Worm (Caenorhabditis elegans): Measurements from ENCODE around the gene nlp-49.
A peak's percentile ranks its signal among the peaks of the same experiment; 100 is the strongest.

The nlp-49 gene

ce11 chrX:5935473-5935872, 31.0 kb downstream of the nlp-49 start, which contains the start of gene C46F4.3:
Gene C46F4.3 (plus strand): TSS chrX:5935773.
- TF ChIP-seq sma-3 (GFP tag; optimal IDR thresholded peaks at IDR 0.05) (no peak), fos-1 (tag; optimal IDR thresholded peaks at IDR 0.05) (no peak), sma-9 (GFP tag; optimal IDR thresholded peaks at IDR 0.05) (no peak), sma-9 (tag; optimal IDR thresholded peaks at IDR 0.05) (no peak), nhr-129 (tag; optimal IDR thresholded peaks at IDR 0.05) (no peak), ZK546.5 (tag; optimal IDR thresholded peaks at IDR 0.05) (no peak), crh-2 (tag; optimal IDR thresholded peaks at IDR 0.05) (no peak), nhr-23 (tag; optimal IDR thresholded peaks at IDR 0.05) (no peak), nhr-6 (tag; optimal IDR thresholded peaks at IDR 0.05) (no peak), aly-2 (tag; optimal IDR thresholded peaks at IDR 0.05) (no peak), dmd-4 (tag; optimal IDR thresholded peaks at IDR 0.05) (no peak), alr-1 (tag; optimal IDR thresholded peaks at IDR 0.05) (no peak), elt-3 (tag; optimal IDR thresholded peaks at IDR 0.05) (no peak), ama-1 (optimal IDR thresholded peaks at IDR 0.05) (no peak), C34F6.9 (tag; optimal IDR thresholded peaks at IDR 0.05) (no peak), mab-5 (tag; optimal IDR thresholded peaks at IDR 0.05) (no peak), nhr-21 (tag; optimal IDR thresholded peaks at IDR 0.05) (no peak), lin-39 (tag; optimal IDR thresholded peaks at IDR 0.05) (no peak)

ce11 chrX:5941325-5941724, 36.9 kb downstream of the nlp-49 start:
- TF ChIP-seq F13H6.1 (tag; optimal IDR thresholded peaks at IDR 0.05): no peak
- no peak for TF ChIP-seq crh-2 (tag; optimal IDR thresholded peaks at IDR 0.05)
- TF ChIP-seq peb-1 (tag; optimal IDR thresholded peaks at IDR 0.05): no peak
- no peak for TF ChIP-seq fos-1 (tag; optimal IDR thresholded peaks at IDR 0.05)
- TF ChIP-seq lsy-2 (tag; optimal IDR thresholded peaks at IDR 0.05): no peak
- no peak for TF ChIP-seq snpc-4 (tag; optimal IDR thresholded peaks at IDR 0.05)
- TF ChIP-seq ama-1 (optimal IDR thresholded peaks at IDR 0.05): no peak
- TF ChIP-seq nhr-6 (tag; optimal IDR thresholded peaks at IDR 0.05): no peak
- no peak for TF ChIP-seq gmeb-1 (tag; optimal IDR thresholded peaks at IDR 0.05)
- no peak for TF ChIP-seq elt-3 (tag; optimal IDR thresholded peaks at IDR 0.05)
- TF ChIP-seq mbf-1 (tag; optimal IDR thresholded peaks at IDR 0.05): no peak
- TF ChIP-seq nhr-77 (tag; optimal IDR thresholded peaks at IDR 0.05): no peak
- TF ChIP-seq ceh-16 (tag; optimal IDR thresholded peaks at IDR 0.05): no peak
- TF ChIP-seq ceh-82 (tag; optimal IDR thresholded peaks at IDR 0.05): no peak
- TF ChIP-seq nhr-10 (tag; optimal IDR thresholded peaks at IDR 0.05): no peak
- TF ChIP-seq mdl-1 (tag; optimal IDR thresholded peaks at IDR 0.05): no peak
- no peak for TF ChIP-seq nhr-23 (tag; optimal IDR thresholded peaks at IDR 0.05)
- no peak for TF ChIP-seq nhr-25 (tag; optimal IDR thresholded peaks at IDR 0.05)

ce11 chrX:5942171-5942570, 37.7 kb downstream of the nlp-49 start:
- no peak for TF ChIP-seq ZK546.5 (tag; optimal IDR thresholded peaks at IDR 0.05)
- TF ChIP-seq skn-1 (tag; optimal IDR thresholded peaks at IDR 0.05): no peak
- no peak for TF ChIP-seq alr-1 (tag; optimal IDR thresholded peaks at IDR 0.05)
- TF ChIP-seq mdl-1 (tag; optimal IDR thresholded peaks at IDR 0.05): peak; percentile 35 to 73
- TF ChIP-seq dmd-4 (tag; optimal IDR thresholded peaks at IDR 0.05): no peak
- TF ChIP-seq mbf-1 (tag; optimal IDR thresholded peaks at IDR 0.05): no peak
- TF ChIP-seq elt-1 (tag; optimal IDR thresholded peaks at IDR 0.05): no peak
- TF ChIP-seq R02D3.7 (tag; optimal IDR thresholded peaks at IDR 0.05): no peak
- peak; percentile 39 for TF ChIP-seq nhr-21 (tag; optimal IDR thresholded peaks at IDR 0.05)
- TF ChIP-seq aly-2 (tag; optimal IDR thresholded peaks at IDR 0.05): no peak
- TF ChIP-seq unc-62 (GFP tag; optimal IDR thresholded peaks at IDR 0.05): no peak
- TF ChIP-seq nhr-77 (tag; optimal IDR thresholded peaks at IDR 0.05): no peak
- TF ChIP-seq blmp-1 (tag; optimal IDR thresholded peaks at IDR 0.05; ENCODE audit: insufficient read depth): peak; percentile 28
- TF ChIP-seq ztf-4 (tag; optimal IDR thresholded peaks at IDR 0.05): peak; percentile 68
- TF ChIP-seq F13H6.1 (tag; optimal IDR thresholded peaks at IDR 0.05): peak; percentile 78
- no peak for TF ChIP-seq lin-11 (tag; optimal IDR thresholded peaks at IDR 0.05)
- TF ChIP-seq C34F6.9 (tag; optimal IDR thresholded peaks at IDR 0.05): peak; percentile 57
- peak; percentile 65 for TF ChIP-seq crh-2 (tag; optimal IDR thresholded peaks at IDR 0.05)
- no peak for TF ChIP-seq mab-5 (tag; optimal IDR thresholded peaks at IDR 0.05)
- TF ChIP-seq nhr-10 (tag; optimal IDR thresholded peaks at IDR 0.05): no peak
- peak; percentile 6 for TF ChIP-seq nhr-6 (tag; optimal IDR thresholded peaks at IDR 0.05)
- TF ChIP-seq unc-39 (tag; optimal IDR thresholded peaks at IDR 0.05): no peak
- TF ChIP-seq nhr-25 (tag; optimal IDR thresholded peaks at IDR 0.05): peak; percentile 63
- peak; percentile 74 for TF ChIP-seq sma-9 (GFP tag; optimal IDR thresholded peaks at IDR 0.05)
- TF ChIP-seq sma-9 (tag; optimal IDR thresholded peaks at IDR 0.05): no peak
- peak in 1 of 2 experiments; percentile 46 for TF ChIP-seq lsy-2 (tag; optimal IDR thresholded peaks at IDR 0.05)
- peak; percentile 18 for TF ChIP-seq sem-4 (tag; optimal IDR thresholded peaks at IDR 0.05)
- peak; percentile 30 for TF ChIP-seq sma-3 (GFP tag; optimal IDR thresholded peaks at IDR 0.05)
- no peak for TF ChIP-seq nhr-11 (tag; optimal IDR thresholded peaks at IDR 0.05)
- TF ChIP-seq egl-27 (tag; optimal IDR thresholded peaks at IDR 0.05): no peak
- TF ChIP-seq lin-39 (tag; optimal IDR thresholded peaks at IDR 0.05): no peak
- TF ChIP-seq lin-13 (GFP tag; optimal IDR thresholded peaks at IDR 0.05): no peak
- TF ChIP-seq nhr-237 (tag; optimal IDR thresholded peaks at IDR 0.05): no peak
- no peak for TF ChIP-seq ceh-82 (tag; optimal IDR thresholded peaks at IDR 0.05)
- TF ChIP-seq zag-1 (tag; optimal IDR thresholded peaks at IDR 0.05): no peak
- TF ChIP-seq nhr-129 (tag; optimal IDR thresholded peaks at IDR 0.05): peak; percentile 84
- TF ChIP-seq ztf-11 (tag; optimal IDR thresholded peaks at IDR 0.05): no peak
- TF ChIP-seq nhr-23 (tag; optimal IDR thresholded peaks at IDR 0.05): no peak
- TF ChIP-seq elt-3 (tag; optimal IDR thresholded peaks at IDR 0.05): no peak
- TF ChIP-seq fos-1 (tag; optimal IDR thresholded peaks at IDR 0.05): peak; percentile 29
- no peak for TF ChIP-seq Y55F3AM.14 (GFP tag; optimal IDR thresholded peaks at IDR 0.05)
- no peak for TF ChIP-seq ztf-1 (GFP tag; conservative IDR thresholded peaks at IDR 0.05)
- no peak for TF ChIP-seq snpc-4 (tag; optimal IDR thresholded peaks at IDR 0.05)
- TF ChIP-seq gmeb-1 (tag; optimal IDR thresholded peaks at IDR 0.05): no peak
